Fruit fly (Drosophila melanogaster) whole organism, embryonic: ENCODE data around the gene haf.

ENCODE experiments used
- Aef1 ChIP-seq: fragments of 200-800 bp; sonication (Bioruptor generic); IDR thresholded peaks from 3 replicates; pipeline ENCODE4 v1.3.6; 2022; ENCODE audit warnings: missing biosample characterization, missing genetic modification characterization
- Bteb2 ChIP-seq: fragments of 200-800 bp; sonication (Bioruptor generic); optimal IDR thresholded peaks from 2 replicates; lab custom pipeline; 2016; ENCODE audit warnings: missing biosample characterization, missing genetic modification characterization
- CG10979 ChIP-seq: fragments of 200-800 bp; sonication (Bioruptor generic); optimal IDR thresholded peaks from 2 replicates; lab custom pipeline; 2018; ENCODE audit warnings: missing biosample characterization, mild to moderate bottlenecking, missing genetic modification characterization, moderate library complexity
- CG11247 ChIP-seq: fragments of 200-800 bp; sonication (Bioruptor generic); IDR thresholded peaks from 2 replicates; pipeline ENCODE4 v1.3.6; 2022; ENCODE audit warnings: missing biosample characterization, missing genetic modification characterization
- CG12071 ChIP-seq: fragments of 200-800 bp; sonication (Bioruptor generic); optimal IDR thresholded peaks from 3 replicates; lab custom pipeline; 2018; ENCODE audit warnings: missing biosample characterization, mild to moderate bottlenecking, missing genetic modification characterization
- CG13624 ChIP-seq: fragments of 200-800 bp; sonication (Bioruptor generic); optimal IDR thresholded peaks from 2 replicates; lab custom pipeline; 2016; ENCODE audit warnings: missing biosample characterization, missing genetic modification characterization
- CG14014 ChIP-seq: fragments of 200-800 bp; sonication (Bioruptor generic); IDR thresholded peaks from 2 replicates; pipeline ENCODE4 v1.3.6; 2022; ENCODE audit warnings: missing biosample characterization, missing genetic modification characterization
- CG15601 ChIP-seq: fragments of 200-800 bp; sonication (Bioruptor generic); optimal IDR thresholded peaks from 3 replicates; lab custom pipeline; 2019; ENCODE audit warnings: missing biosample characterization, mild to moderate bottlenecking, missing genetic modification characterization, moderate library complexity
- CG17359 ChIP-seq: fragments of 200-800 bp; sonication (Bioruptor generic); optimal IDR thresholded peaks from 3 replicates; lab custom pipeline; 2018; ENCODE audit warnings: missing biosample characterization, mild to moderate bottlenecking, missing genetic modification characterization, moderate library complexity
- CG17385 ChIP-seq: fragments of 200-800 bp; sonication (Bioruptor generic); optimal IDR thresholded peaks from 3 replicates; lab custom pipeline; 2018; ENCODE audit warnings: missing biosample characterization, mild to moderate bottlenecking, missing genetic modification characterization
- CG2678 ChIP-seq: fragments of 200-800 bp; sonication (Bioruptor generic); optimal IDR thresholded peaks from 3 replicates; lab custom pipeline; 2019; ENCODE audit warnings: missing biosample characterization, mild to moderate bottlenecking, missing genetic modification characterization, moderate library complexity
- CG30020 ChIP-seq: fragments of 200-800 bp; optimal IDR thresholded peaks from 2 replicates; lab custom pipeline; 2019; ENCODE audit warnings: missing biosample characterization, mild to moderate bottlenecking, missing genetic modification characterization, moderate library complexity
- CG33213 ChIP-seq: fragments of 200-800 bp; sonication (Bioruptor generic); optimal IDR thresholded peaks from 3 replicates; lab custom pipeline; 2016; ENCODE audit warnings: missing biosample characterization, missing genetic modification characterization
- CG4617 ChIP-seq: fragments of 200-800 bp; sonication (Bioruptor generic); optimal IDR thresholded peaks from 3 replicates; lab custom pipeline; 2016; ENCODE audit warnings: missing biosample characterization, missing genetic modification characterization, borderline replicate concordance
- CG6175 ChIP-seq: fragments of 200-800 bp; sonication (Bioruptor generic); IDR thresholded peaks from 3 replicates; pipeline ENCODE4 v1.3.6; 2022; ENCODE audit warnings: missing biosample characterization, missing genetic modification characterization
- CG7963 ChIP-seq: fragments of 200-800 bp; sonication (Bioruptor generic); IDR thresholded peaks from 3 replicates; pipeline ENCODE4 v1.3.6; 2022; ENCODE audit warnings: missing biosample characterization, missing genetic modification characterization; ENCODE audit not compliant: partially characterized antibody
- CG9437 ChIP-seq: fragments of 200-800 bp; sonication (Bioruptor generic); optimal IDR thresholded peaks from 2 replicates; lab custom pipeline; 2018; ENCODE audit warnings: missing biosample characterization, mild to moderate bottlenecking, missing genetic modification characterization
- CG9876 ChIP-seq: fragments of 200-800 bp; sonication (Bioruptor generic); optimal IDR thresholded peaks from 2 replicates; lab custom pipeline; 2016; ENCODE audit warnings: missing biosample characterization, missing genetic modification characterization
- CHES-1-like ChIP-seq: fragments of 200-800 bp; sonication (Bioruptor generic); optimal IDR thresholded peaks from 2 replicates; lab custom pipeline; 2016; ENCODE audit warnings: missing biosample characterization, missing genetic modification characterization
- CTCF ChIP-seq: fragments of 200-800 bp; sonication (Bioruptor generic); optimal IDR thresholded peaks from 2 replicates; lab custom pipeline; 2017; ENCODE audit warnings: missing biosample characterization, mild to moderate bottlenecking, missing genetic modification characterization, moderate library complexity
- CkIIα-i1 ChIP-seq: fragments of 200-800 bp; sonication (Bioruptor generic); IDR thresholded peaks from 2 replicates; pipeline ENCODE4 v1.3.6; 2022; ENCODE audit warnings: missing biosample characterization, missing genetic modification characterization
- E2f1 ChIP-seq: fragments of 200-800 bp; sonication (Bioruptor generic); IDR thresholded peaks from 2 replicates; pipeline ENCODE4 v1.3.6; 2022; ENCODE audit warnings: missing biosample characterization, missing genetic modification characterization
- HLH3B ChIP-seq: fragments of 200-800 bp; sonication (Bioruptor generic); IDR thresholded peaks from 2 replicates; pipeline ENCODE4 v1.3.6; 2022; ENCODE audit warnings: missing biosample characterization, missing genetic modification characterization
- HmgZ ChIP-seq: fragments of 200-800 bp; sonication (Bioruptor generic); optimal IDR thresholded peaks from 2 replicates; lab custom pipeline; 2018; ENCODE audit warnings: missing biosample characterization, mild to moderate bottlenecking, missing genetic modification characterization
- Hmx ChIP-seq: fragments of 200-800 bp; sonication (Bioruptor generic); optimal IDR thresholded peaks from 2 replicates; lab custom pipeline; 2016; ENCODE audit warnings: missing biosample characterization, missing genetic modification characterization
- MESR4 ChIP-seq: fragments of 200-800 bp; sonication (Bioruptor generic); optimal IDR thresholded peaks from 2 replicates; lab custom pipeline; 2018; ENCODE audit warnings: missing biosample characterization, mild to moderate bottlenecking, missing genetic modification characterization, moderate library complexity
- Mes4 ChIP-seq: fragments of 200-800 bp; sonication (Bioruptor generic); optimal IDR thresholded peaks from 2 replicates; lab custom pipeline; 2016; ENCODE audit warnings: missing biosample characterization, missing genetic modification characterization
- Ravus ChIP-seq: fragments of 200-800 bp; sonication (Bioruptor generic); IDR thresholded peaks from 2 replicates; pipeline ENCODE4 v1.3.6; 2022; ENCODE audit warnings: missing biosample characterization, missing genetic modification characterization
- Side ChIP-seq: fragments of 200-800 bp; sonication (Bioruptor generic); optimal IDR thresholded peaks from 2 replicates; lab custom pipeline; 2016; ENCODE audit warnings: missing biosample characterization, missing genetic modification characterization
- Trl ChIP-seq, 3 experiments: fragments of >200 bp in 2 of 3; fragments of 200-800 bp in 1 of 3; sonication (Bioruptor generic) in 1 of 3; optimal IDR thresholded peaks; 2 replicates in 1 of 3; 3 replicates in 2 of 3; lab custom pipeline; 2016 to 2017; ENCODE audit warnings: missing biosample characterization in 1 of 3, missing genetic modification characterization in 1 of 3
- ac ChIP-seq: fragments of 200-800 bp; sonication (Bioruptor generic); optimal IDR thresholded peaks from 3 replicates; lab custom pipeline; 2017; ENCODE audit warnings: missing biosample characterization, mild to moderate bottlenecking, missing genetic modification characterization
- chif ChIP-seq, 2 experiments: fragments of 200-800 bp; sonication (Bioruptor generic); optimal IDR thresholded peaks; 3 replicates each; lab custom pipeline; 2016; ENCODE audit warnings: missing biosample characterization in 2 of 2, missing genetic modification characterization in 2 of 2
- dimm ChIP-seq: fragments of 200-800 bp; sonication (Bioruptor generic); IDR thresholded peaks from 2 replicates; pipeline ENCODE4 v1.3.6; 2022; ENCODE audit warnings: missing biosample characterization, missing genetic modification characterization
- exex ChIP-seq: fragments of 200-800 bp; sonication (Bioruptor generic); optimal IDR thresholded peaks from 4 replicates; lab custom pipeline; 2018; ENCODE audit warnings: missing biosample characterization, mild to moderate bottlenecking, missing genetic modification characterization, moderate library complexity
- eyg ChIP-seq: fragments of 200-800 bp; sonication (Bioruptor generic); optimal IDR thresholded peaks from 3 replicates; lab custom pipeline; 2016; ENCODE audit warnings: missing biosample characterization, missing genetic modification characterization
- fu2 ChIP-seq: fragments of 200-800 bp; sonication (Bioruptor generic); optimal IDR thresholded peaks from 2 replicates; lab custom pipeline; 2016; ENCODE audit warnings: missing biosample characterization, missing genetic modification characterization
- grau ChIP-seq: fragments of 200-800 bp; optimal IDR thresholded peaks from 3 replicates; lab custom pipeline; 2019; ENCODE audit warnings: missing biosample characterization, mild to moderate bottlenecking, missing genetic modification characterization, moderate library complexity
- knrl ChIP-seq: fragments of 200-800 bp; sonication (Bioruptor generic); IDR thresholded peaks from 3 replicates; pipeline ENCODE4 v1.3.6; 2022; ENCODE audit warnings: missing biosample characterization, missing genetic modification characterization; ENCODE audit not compliant: partially characterized antibody
- lola ChIP-seq, 3 experiments: fragments of >200 bp in 2 of 3; fragments of 200-800 bp in 1 of 3; sonication (Bioruptor generic) in 1 of 3; optimal IDR thresholded peaks; 2 replicates each; lab custom pipeline; 2017 to 2019; ENCODE audit warnings: missing biosample characterization in 3 of 3, missing genetic modification characterization in 3 of 3, mild to moderate bottlenecking in 1 of 3, moderate library complexity in 1 of 3
- pan ChIP-seq, 4 experiments: fragments of >200 bp in 3 of 4; fragments of 200-800 bp in 1 of 4; sonication (Bioruptor generic) in 1 of 4; optimal IDR thresholded peaks in 3 of 4; IDR thresholded peaks in 1 of 4; 2 replicates each; pipeline versions ENCODE4 v1.3.6 to Lab custom; 2017 to 2022; ENCODE audit warnings: missing biosample characterization in 2 of 4, missing genetic modification characterization in 2 of 4, mixed read lengths in 1 of 4
- prd ChIP-seq, 3 experiments: fragments of >200 bp in 2 of 3; fragments of 200-800 bp in 1 of 3; sonication (Bioruptor generic) in 1 of 3; optimal IDR thresholded peaks in 2 of 3; IDR thresholded peaks in 1 of 3; 2 replicates in 2 of 3; 3 replicates in 1 of 3; pipeline versions ENCODE4 v1.3.6 to Lab custom; 2017 to 2022; ENCODE audit warnings: missing biosample characterization in 1 of 3, missing genetic modification characterization in 1 of 3
- pum ChIP-seq: fragments of 200-800 bp; sonication (Bioruptor generic); optimal IDR thresholded peaks from 2 replicates; lab custom pipeline; 2016; ENCODE audit warnings: missing biosample characterization, missing genetic modification characterization
- scrt ChIP-seq: fragments of 200-800 bp; sonication (Bioruptor generic); optimal IDR thresholded peaks from 2 replicates; lab custom pipeline; 2018; ENCODE audit warnings: missing biosample characterization, mild to moderate bottlenecking, missing genetic modification characterization, moderate library complexity
- sens ChIP-seq: fragments of 200-800 bp; sonication (Bioruptor generic); peaks from one replicate; lab custom pipeline; 2016; ENCODE audit warnings: missing biosample characterization, missing genetic modification characterization
- shn ChIP-seq: fragments of 200-800 bp; sonication (Bioruptor generic); optimal IDR thresholded peaks from 3 replicates; lab custom pipeline; 2016; ENCODE audit warnings: missing biosample characterization, missing genetic modification characterization
- tio ChIP-seq: fragments of 200-800 bp; sonication (Bioruptor generic); optimal IDR thresholded peaks from 2 replicates; lab custom pipeline; 2017; ENCODE audit warnings: missing biosample characterization, missing genetic modification characterization, inconsistent platforms
- tup ChIP-seq: fragments of 200-800 bp; sonication (Bioruptor generic); optimal IDR thresholded peaks from 2 replicates; lab custom pipeline; 2016; ENCODE audit warnings: missing biosample characterization, mild to moderate bottlenecking, missing genetic modification characterization, moderate library complexity
- wdn ChIP-seq: fragments of 200-800 bp; sonication (Bioruptor generic); IDR thresholded peaks from 2 replicates; pipeline ENCODE4 v1.3.6; 2022; ENCODE audit warnings: missing biosample characterization, missing genetic modification characterization
- zen2 ChIP-seq: fragments of 200-800 bp; sonication (Bioruptor generic); IDR thresholded peaks from 3 replicates; pipeline ENCODE4 v1.3.6; 2022; ENCODE audit warnings: missing biosample characterization, missing genetic modification characterization; ENCODE audit not compliant: partially characterized antibody

The haf gene

dm6 chr2L:1620797-1621196 lies 65.9 kb downstream of the haf start (continued):
- peak in 1 of 2 experiments; percentile 54 for TF ChIP-seq chif (GFP tag; optimal IDR thresholded peaks at IDR 0.05; lab: Kevin White, UChicago)
- TF ChIP-seq CG4617 (GFP tag; lab: Kevin White, UChicago) = no peak
- no peak for TF ChIP-seq CG30020 (tag; lab: Kevin White, UChicago)
- TF ChIP-seq CG9437 (GFP tag; lab: Kevin White, UChicago) = peak; percentile 39
- peak; percentile 64 for TF ChIP-seq CHES-1-like (GFP tag; lab: Kevin White, UChicago)
- no peak for TF ChIP-seq CTCF (GFP tag; lab: Kevin White, UChicago)
- no peak for TF ChIP-seq CG6175 (GFP tag; lab: Robert Waterston, UW)
- TF ChIP-seq Ravus = peak; percentile 29
- TF ChIP-seq CG17359 (tag; lab: Kevin White, UChicago) = peak; percentile 57
- TF ChIP-seq E2f1 (GFP tag; lab: Robert Waterston, UW) = peak; percentile 66
- peak; percentile 20 for TF ChIP-seq CG15601 (tag; lab: Kevin White, UChicago)
- no peak for TF ChIP-seq Hmx (GFP tag; lab: Kevin White, UChicago)
- no peak for TF ChIP-seq exex (tag; lab: Kevin White, UChicago)
- peak; percentile 6 for TF ChIP-seq tup
- TF ChIP-seq CG33213 (GFP tag; lab: Kevin White, UChicago) = no peak
- peak; percentile 66 for TF ChIP-seq CG13624 (GFP tag; lab: Kevin White, UChicago)
- peak; percentile 44 for TF ChIP-seq CG10979 (tag; lab: Kevin White, UChicago)
- TF ChIP-seq HLH3B (GFP tag; lab: Robert Waterston, UW) = peak; percentile 80
- peak; percentile 70 for TF ChIP-seq grau
- TF ChIP-seq wdn = peak; percentile 55
- peak; percentile 20 for TF ChIP-seq fu2 (GFP tag; lab: Kevin White, UChicago)
- TF ChIP-seq zen2 = no peak
- no peak for TF ChIP-seq Trl (optimal IDR thresholded peaks at IDR 0.05; lab: Kevin White, UChicago)
- TF ChIP-seq Trl (GFP tag; optimal IDR thresholded peaks at IDR 0.05; lab: Kevin White, UChicago) = peak; percentile 45
- TF ChIP-seq CkIIα-i1 (GFP tag; lab: Robert Waterston, UW) = 0 out of 2 replicates have a peak, but pooled peaks have one; percentile 3
- TF ChIP-seq lola (GFP tag; optimal IDR thresholded peaks at IDR 0.05; lab: Kevin White, UChicago) = no peak
- TF ChIP-seq prd (optimal IDR thresholded peaks at IDR 0.05; lab: Kevin White, UChicago) = no peak
- TF ChIP-seq prd (GFP tag; IDR thresholded peaks at IDR 0.05; lab: Robert Waterston, UW) = peak; percentile 65
- TF ChIP-seq CG11247 (GFP tag; lab: Robert Waterston, UW) = peak; percentile 48; the same call in 1 of the 2 replicates
- TF ChIP-seq CG12071 (GFP tag; lab: Kevin White, UChicago) = peak; percentile 46
- no peak for TF ChIP-seq pan (optimal IDR thresholded peaks at IDR 0.05; lab: Kevin White, UChicago)
- peak in 1 of 2 experiments; percentile 74 for TF ChIP-seq pan (GFP tag; optimal IDR thresholded peaks at IDR 0.05 in 1 of 2, IDR thresholded peaks at IDR 0.05 in 1 of 2)
- peak; percentile 73 for TF ChIP-seq CG14014 (GFP tag; lab: Robert Waterston, UW)
- TF ChIP-seq scrt (GFP tag; lab: Kevin White, UChicago) = peak; percentile 52
- no peak for TF ChIP-seq knrl (GFP tag; lab: Robert Waterston, UW)
- peak; percentile 36 for TF ChIP-seq tio (GFP tag; lab: Kevin White, UChicago)
- TF ChIP-seq pum (GFP tag; lab: Kevin White, UChicago) = peak; percentile 24
- no peak for TF ChIP-seq MESR4 (GFP tag; lab: Kevin White, UChicago)
- TF ChIP-seq dimm (GFP tag; lab: Robert Waterston, UW) = peak; percentile 26
- peak; percentile 32 for TF ChIP-seq shn (GFP tag; lab: Kevin White, UChicago)
- TF ChIP-seq CG2678 = peak; percentile 80
- TF ChIP-seq HmgZ (tag; lab: Kevin White, UChicago) = peak; percentile 72
- TF ChIP-seq Aef1 (GFP tag; lab: Robert Waterston, UW) = peak; percentile 60
- TF ChIP-seq Mes4 (GFP tag; lab: Kevin White, UChicago) = peak; percentile 53
- TF ChIP-seq CG17385 (GFP tag; lab: Kevin White, UChicago) = peak; percentile 76
- no peak for TF ChIP-seq CG7963
- TF ChIP-seq ac = no peak
- TF ChIP-seq Side = peak; percentile 7
- peak; percentile 82 for TF ChIP-seq sens (GFP tag; lab: Kevin White, UChicago)
- TF ChIP-seq Bteb2 (GFP tag; lab: Kevin White, UChicago) = no peak
- TF ChIP-seq CG9876 (GFP tag; lab: Kevin White, UChicago) = peak; percentile 16
- TF ChIP-seq eyg (GFP tag; lab: Kevin White, UChicago) = no peak
